Fruit fly (Drosophila melanogaster) Kc167 (cell line): ENCODE measurements around the gene CG2983.

Experiments used
- Myc ChIP-seq: fragments of >200 bp; optimal IDR thresholded peaks from 2 replicates; lab custom pipeline; 2017; ENCODE audit warnings: missing external identifiers
- Sin3A ChIP-seq: fragments of >200 bp; optimal IDR thresholded peaks from 2 replicates; lab custom pipeline; 2018; ENCODE audit warnings: missing external identifiers
- h ChIP-seq: fragments of >200 bp; optimal IDR thresholded peaks from 3 replicates; lab custom pipeline; 2018; ENCODE audit warnings: missing external identifiers
- insv ChIP-seq: fragments of >200 bp; optimal IDR thresholded peaks from 3 replicates; lab custom pipeline; 2018; ENCODE audit warnings: missing external identifiers

dm6 chr2L:2872309-2872932 is 25.0 kb downstream of the CG2983 start:
- TF ChIP-seq h (no peak), insv (lab: Kevin White, UChicago) (no peak), Sin3A (lab: Kevin White, UChicago) (no peak), Myc (no peak)
